Fruit fly (Drosophila melanogaster): ENCODE measurements around the gene CG31267.

DNA sequence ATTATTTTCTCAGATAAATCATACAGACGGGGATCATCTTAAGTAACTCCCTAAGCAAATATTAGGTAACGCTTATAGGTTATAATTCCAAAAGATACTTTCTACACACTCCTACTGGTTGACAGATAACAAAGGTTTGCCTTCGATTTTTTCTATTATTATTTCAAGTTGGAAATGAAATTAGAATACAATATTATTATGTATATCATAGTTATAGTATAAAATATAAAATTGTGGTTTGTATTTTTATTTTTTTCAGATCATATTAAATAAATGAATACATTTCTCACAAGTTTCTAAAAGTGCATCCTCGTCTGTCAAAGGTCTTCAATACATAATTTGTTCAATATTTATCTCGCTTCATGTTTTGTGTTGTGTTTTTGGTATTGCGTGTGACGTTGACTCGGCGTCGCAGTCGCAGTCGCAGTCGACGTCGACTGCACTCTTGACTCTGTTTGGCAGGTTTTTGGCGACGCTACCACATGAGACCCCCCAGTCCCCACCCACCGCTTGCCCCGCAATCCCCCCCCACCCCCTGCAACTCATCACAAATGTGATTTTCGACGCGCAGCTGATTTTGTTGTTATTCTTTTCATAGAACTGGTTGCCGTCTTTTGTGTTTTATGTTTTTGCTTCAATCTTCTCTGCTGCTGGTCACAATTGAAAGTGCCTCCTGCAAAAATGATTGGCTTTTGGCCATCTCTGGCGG is 11.0 kb upstream of the CG31267 start:
- no peak for TF ChIP-seq CG8478 (optimal IDR thresholded peaks at IDR 0.05)
- TF ChIP-seq CTCF (optimal IDR thresholded peaks at IDR 0.05) = no peak
